Worm (Caenorhabditis elegans): ENCODE data around the gene R02D5.4.

- TF ChIP-seq pha-4 (tag; optimal IDR thresholded peaks at IDR 0.05) (no peak), sem-2 (GFP tag; optimal IDR thresholded peaks at IDR 0.05) (no peak)
Measured at ce11 chrV:14504120-14504519, 19.6 kb upstream of the R02D5.4 start.
